Worm (Caenorhabditis elegans) whole organism, early embryonic: Measurements from ENCODE around the gene F42F12.3.
"Not testable (repeated sequence)": the region's sequence is repeated elsewhere in the genome, so short reads cannot be mapped to it uniquely, and the experiment has no call there.

Experiments used
- B0310.2 ChIP-seq: sonication (generic microtip); optimal IDR thresholded peaks from 2 replicates; lab custom pipeline; 2016; ENCODE audit warnings: mild to moderate bottlenecking, missing genetic modification characterization, missing compliant biosample characterization
- F13C5.2 ChIP-seq: sonication (generic microtip); optimal IDR thresholded peaks from 2 replicates; lab custom pipeline; 2017; ENCODE audit warnings: mild to moderate bottlenecking, missing genetic modification characterization, inconsistent platforms, missing compliant biosample characterization
- aly-1 ChIP-seq: sonication (generic microtip); optimal IDR thresholded peaks from 2 replicates; lab custom pipeline; 2016; ENCODE audit warnings: missing genetic modification characterization, missing compliant biosample characterization
- ama-1 ChIP-seq: fragments of 150-350 bp; optimal IDR thresholded peaks from 2 replicates; lab custom pipeline; 2014
- ceh-13 ChIP-seq: fragments of 200-800 bp; sonication (Bioruptor generic); optimal IDR thresholded peaks from 2 replicates; lab custom pipeline; 2018; ENCODE audit warnings: mild to moderate bottlenecking, missing genetic modification characterization, missing compliant biosample characterization
- ceh-36 ChIP-seq: sonication (generic microtip); optimal IDR thresholded peaks from 2 replicates; lab custom pipeline; 2016; ENCODE audit warnings: missing genetic modification characterization, inconsistent platforms, missing compliant biosample characterization
- ets-7 ChIP-seq: sonication (generic microtip); optimal IDR thresholded peaks from 2 replicates; lab custom pipeline; 2016; ENCODE audit warnings: missing genotype, missing genetic modification characterization, missing compliant biosample characterization
- flt-1 ChIP-seq: fragments of 200-800 bp; sonication (Bioruptor generic); IDR thresholded peaks from 2 replicates; pipeline ENCODE4 v1.3.6; 2022; ENCODE audit warnings: missing genetic modification characterization, missing compliant biosample characterization
- hmbx-1 ChIP-seq: sonication (generic microtip); optimal IDR thresholded peaks from 2 replicates; lab custom pipeline; 2016; ENCODE audit warnings: mild to moderate bottlenecking, missing genetic modification characterization, missing compliant biosample characterization
- hmg-4 ChIP-seq: fragments of 200-800 bp; sonication (Bioruptor generic); optimal IDR thresholded peaks from 2 replicates; lab custom pipeline; 2018; ENCODE audit warnings: mild to moderate bottlenecking, missing genetic modification characterization, missing compliant biosample characterization
- hnd-1 ChIP-seq: sonication (generic microtip); optimal IDR thresholded peaks from 2 replicates; lab custom pipeline; 2016; ENCODE audit warnings: missing genetic modification characterization, missing compliant biosample characterization
- pes-1 ChIP-seq: fragments of 200-800 bp; sonication (Bioruptor generic); IDR thresholded peaks from 2 replicates; pipeline ENCODE4 v1.3.6; 2022; ENCODE audit warnings: missing genetic modification reagents, missing genetic modification characterization, missing compliant biosample characterization
- scrt-1 ChIP-seq: fragments of 200-800 bp; sonication (Bioruptor generic); IDR thresholded peaks from 2 replicates; pipeline ENCODE4 v1.3.6; 2022; ENCODE audit warnings: missing genetic modification characterization, missing compliant biosample characterization
- sea-1 ChIP-seq: fragments of 200-800 bp; sonication (Bioruptor generic); conservative IDR thresholded peaks from 2 replicates; pipeline ENCODE4 v1.3.6; 2022; ENCODE audit warnings: missing genetic modification characterization, missing compliant biosample characterization
- tbx-11 ChIP-seq: fragments of 200-800 bp; sonication (Bioruptor generic); IDR thresholded peaks from 2 replicates; pipeline ENCODE4 v1.3.6; 2022; ENCODE audit warnings: missing genetic modification characterization, missing compliant biosample characterization
- tbx-37 ChIP-seq: fragments of 200-800 bp; sonication (Bioruptor generic); conservative IDR thresholded peaks from 2 replicates; pipeline ENCODE4 v1.3.6; 2022; ENCODE audit warnings: missing genetic modification reagents, missing genetic modification characterization, missing compliant biosample characterization
- tra-4 ChIP-seq: sonication (generic microtip); optimal IDR thresholded peaks from 2 replicates; lab custom pipeline; 2017; ENCODE audit warnings: missing genetic modification characterization, missing compliant biosample characterization

Gene F42F12.3

ce11 chrX:12350207-12350606 lies at the start of gene F42F12.3:
Gene F42F12.3 (plus strand): TSS chrX:12350578.
- TF ChIP-seq tra-4, result no peak
- no peak for TF ChIP-seq F13C5.2 (tag; lab: Kevin White, UChicago)
- no peak for TF ChIP-seq ets-7
- TF ChIP-seq hmbx-1 (tag; lab: Kevin White, UChicago), result no peak
- TF ChIP-seq hnd-1 (tag; lab: Kevin White, UChicago), result no peak
- TF ChIP-seq sea-1, result no peak
- TF ChIP-seq ceh-13 (GFP tag; lab: Kevin White, UChicago), result no peak
- no peak for TF ChIP-seq flt-1 (GFP tag; lab: Robert Waterston, UW)
- TF ChIP-seq tbx-37, result no peak
- TF ChIP-seq B0310.2 (tag; lab: Kevin White, UChicago), result no peak
- TF ChIP-seq aly-1 (tag; lab: Kevin White, UChicago), result no peak
- no peak for TF ChIP-seq ceh-36 (tag; lab: Kevin White, UChicago)
- TF ChIP-seq scrt-1 (GFP tag; lab: Robert Waterston, UW), result no peak
- no peak for TF ChIP-seq pes-1 (GFP tag; lab: Robert Waterston, UW)
- no peak for TF ChIP-seq tbx-11 (GFP tag; lab: Robert Waterston, UW)
- no peak for TF ChIP-seq hmg-4
- no peak for TF ChIP-seq ama-1 (lab: Kevin White, UChicago)

ce11 chrX:12302755-12303154 lies 47.6 kb upstream of the F42F12.3 start, which contains the start of gene dot-1.3:
Gene dot-1.3 (minus strand): TSS chrX:12302855.
- TF ChIP-seq tbx-11 (GFP tag; lab: Robert Waterston, UW); hnd-1 (tag; lab: Kevin White, UChicago); sea-1: not testable (repeated sequence)

ce11 chrX:12304231-12304630 lies 46.1 kb upstream of the F42F12.3 start:
- TF ChIP-seq F13C5.2 (tag; lab: Kevin White, UChicago) (no peak), tbx-37 (no peak), hmg-4 (no peak), pes-1 (GFP tag; lab: Robert Waterston, UW) (no peak), hmbx-1 (tag; lab: Kevin White, UChicago) (no peak), aly-1 (tag; lab: Kevin White, UChicago) (no peak), scrt-1 (GFP tag; lab: Robert Waterston, UW) (no peak), ceh-36 (tag; lab: Kevin White, UChicago) (no peak), tbx-11 (GFP tag; lab: Robert Waterston, UW) (no peak), ets-7 (no peak), hnd-1 (tag; lab: Kevin White, UChicago) (no peak), ama-1 (lab: Kevin White, UChicago) (no peak), flt-1 (GFP tag; lab: Robert Waterston, UW) (no peak)

ce11 chrX:12306565-12306964 lies 43.8 kb upstream of the F42F12.3 start, which contains the start of gene phf-32:
Gene phf-32 (plus strand): TSS chrX:12306865.
- TF ChIP-seq tbx-37, result no peak
- TF ChIP-seq ets-7, result no peak
- no peak for TF ChIP-seq tbx-11 (GFP tag; lab: Robert Waterston, UW)
- no peak for TF ChIP-seq ama-1 (lab: Kevin White, UChicago)
- TF ChIP-seq F13C5.2 (tag; lab: Kevin White, UChicago), result no peak
- no peak for TF ChIP-seq hnd-1 (tag; lab: Kevin White, UChicago)
- TF ChIP-seq B0310.2 (tag; lab: Kevin White, UChicago), result no peak
- no peak for TF ChIP-seq hmbx-1 (tag; lab: Kevin White, UChicago)
- no peak for TF ChIP-seq ceh-36 (tag; lab: Kevin White, UChicago)
- TF ChIP-seq aly-1 (tag; lab: Kevin White, UChicago), result no peak
- TF ChIP-seq sea-1, result no peak

ce11 chrX:12308045-12308499 lies 42.3 kb upstream of the F42F12.3 start, which contains the start of gene F17A2.16:
Gene F17A2.16 (plus strand): TSS chrX:12308449.
- not testable (repeated sequence) for TF ChIP-seq tra-4; flt-1 (GFP tag; lab: Robert Waterston, UW); hnd-1 (tag; lab: Kevin White, UChicago)

- TF ChIP-seq hmbx-1 (tag; lab: Kevin White, UChicago) (no peak), hmg-4 (no peak), hnd-1 (tag; lab: Kevin White, UChicago) (no peak), ama-1 (lab: Kevin White, UChicago) (no peak), ceh-36 (tag; lab: Kevin White, UChicago) (no peak), F13C5.2 (tag; lab: Kevin White, UChicago) (no peak), aly-1 (tag; lab: Kevin White, UChicago) (no peak), ceh-13 (GFP tag; lab: Kevin White, UChicago) (no peak), flt-1 (GFP tag; lab: Robert Waterston, UW) (no peak), tra-4 (no peak), pes-1 (GFP tag; lab: Robert Waterston, UW) (no peak), tbx-37 (no peak), sea-1 (no peak), scrt-1 (GFP tag; lab: Robert Waterston, UW) (no peak)
Observed at ce11 chrX:12313779-12314178, 36.6 kb upstream of the F42F12.3 start.

ce11 chrX:12314395-12314794 lies 36.0 kb upstream of the F42F12.3 start:
- no peak for TF ChIP-seq hmg-4
- TF ChIP-seq pes-1 (GFP tag; lab: Robert Waterston, UW), result no peak
- TF ChIP-seq ets-7, result no peak
- TF ChIP-seq hmbx-1 (tag; lab: Kevin White, UChicago), result no peak
- no peak for TF ChIP-seq ceh-36 (tag; lab: Kevin White, UChicago)
- TF ChIP-seq F13C5.2 (tag; lab: Kevin White, UChicago), result no peak
- no peak for TF ChIP-seq tbx-37
- no peak for TF ChIP-seq hnd-1 (tag; lab: Kevin White, UChicago)
- no peak for TF ChIP-seq ama-1 (lab: Kevin White, UChicago)

ce11 chrX:12315268-12315667 lies 35.1 kb upstream of the F42F12.3 start, which contains the start of gene xtr-2:
Gene xtr-2 (plus strand): TSS chrX:12315568.
- no peak for TF ChIP-seq hmbx-1 (tag; lab: Kevin White, UChicago)
- TF ChIP-seq tbx-37, result no peak
- no peak for TF ChIP-seq pes-1 (GFP tag; lab: Robert Waterston, UW)
- no peak for TF ChIP-seq ceh-13 (GFP tag; lab: Kevin White, UChicago)
- TF ChIP-seq flt-1 (GFP tag; lab: Robert Waterston, UW), result no peak
